Worm (Caenorhabditis elegans) whole organism, young adult: ENCODE measurements around the gene col-38.

ENCODE experiments used
- B0019.2 ChIP-seq: fragments of 200-800 bp; sonication (Bioruptor generic); conservative IDR thresholded peaks from 2 replicates; pipeline ENCODE4 v1.3.6; 2022; ENCODE audit warnings: missing genetic modification reagents, missing genetic modification characterization, missing compliant biosample characterization
- B0035.1 ChIP-seq: sonication (generic microtip); optimal IDR thresholded peaks from 2 replicates; lab custom pipeline; 2016; ENCODE audit warnings: missing genetic modification characterization, mild to moderate bottlenecking, missing compliant biosample characterization, missing genotype, missing genetic modification reagents
- B0261.1 ChIP-seq: sonication (generic microtip); optimal IDR thresholded peaks from 2 replicates; lab custom pipeline; 2016; ENCODE audit warnings: mild to moderate bottlenecking, missing genetic modification characterization, moderate library complexity, missing compliant biosample characterization
- C06A6.2 ChIP-seq: fragments of 200-800 bp; sonication (Bioruptor generic); conservative IDR thresholded peaks from 2 replicates; pipeline ENCODE4 v1.3.6; 2022; ENCODE audit warnings: missing genetic modification characterization, missing compliant biosample characterization
- D2030.7 ChIP-seq: fragments of 200-800 bp; sonication (Bioruptor generic); IDR thresholded peaks from 2 replicates; pipeline ENCODE4 v1.3.6; 2022; ENCODE audit warnings: missing genetic modification reagents, missing genetic modification characterization, missing compliant biosample characterization
- F22D6.2 ChIP-seq: sonication (generic microtip); optimal IDR thresholded peaks from 2 replicates; lab custom pipeline; 2016; ENCODE audit warnings: mild to moderate bottlenecking, missing genetic modification characterization, missing compliant biosample characterization
- F33H1.4 ChIP-seq: fragments of 200-800 bp; sonication (Bioruptor generic); IDR thresholded peaks from 2 replicates; pipeline ENCODE4 v1.3.6; 2022; ENCODE audit warnings: missing genetic modification reagents, missing genetic modification characterization, missing compliant biosample characterization
- F52B5.7 ChIP-seq: sonication (generic microtip); optimal IDR thresholded peaks from 2 replicates; lab custom pipeline; 2016; ENCODE audit warnings: mild to moderate bottlenecking, missing genetic modification characterization, missing compliant biosample characterization
- F57A8.1 ChIP-seq: fragments of 200-800 bp; sonication (Bioruptor generic); optimal IDR thresholded peaks from 2 replicates; lab custom pipeline; 2018; ENCODE audit warnings: mild to moderate bottlenecking, missing genetic modification characterization, moderate library complexity, missing compliant biosample characterization
- F57C9.4 ChIP-seq: sonication (generic microtip); optimal IDR thresholded peaks from 2 replicates; lab custom pipeline; 2017; ENCODE audit warnings: mild to moderate bottlenecking, missing genetic modification characterization, missing compliant biosample characterization
- K11D2.4 ChIP-seq: fragments of 200-800 bp; sonication (Bioruptor generic); IDR thresholded peaks from 2 replicates; pipeline ENCODE4 v1.3.6; 2022; ENCODE audit warnings: missing genetic modification reagents, missing genetic modification characterization, missing compliant biosample characterization
- K12H6.12 ChIP-seq: fragments of 200-800 bp; sonication (Bioruptor generic); optimal IDR thresholded peaks from 2 replicates; lab custom pipeline; 2018; ENCODE audit warnings: mild to moderate bottlenecking, missing genetic modification characterization, missing compliant biosample characterization
- Y56A3A.18 ChIP-seq: fragments of 200-800 bp; sonication (Bioruptor generic); IDR thresholded peaks from 2 replicates; pipeline ENCODE4 v1.3.6; 2022; ENCODE audit warnings: missing genetic modification reagents, missing genetic modification characterization, missing compliant biosample characterization
- ZK185.1 ChIP-seq: sonication (generic microtip); optimal IDR thresholded peaks from 2 replicates; lab custom pipeline; 2016; ENCODE audit warnings: mild to moderate bottlenecking, missing genetic modification characterization, missing compliant biosample characterization; ENCODE audit not compliant: poor library complexity, severe bottlenecking
- ama-1 ChIP-seq, 3 experiments: fragments of 150-350 bp in 1 of 3; sonication (generic microtip) in 2 of 3; optimal IDR thresholded peaks; 2 replicates each; lab custom pipeline; 2014 to 2018; ENCODE audit warnings: missing biosample characterization in 2 of 3, missing genetic modification characterization in 2 of 3, missing genetic modification reagents in 2 of 3
- aptf-3 ChIP-seq: fragments of 200-800 bp; sonication (Bioruptor generic); IDR thresholded peaks from 2 replicates; pipeline ENCODE4 v1.3.6; 2022; ENCODE audit warnings: missing genetic modification characterization, missing compliant biosample characterization
- athp-1 ChIP-seq: sonication (generic microtip); optimal IDR thresholded peaks from 2 replicates; lab custom pipeline; 2017; ENCODE audit warnings: mild to moderate bottlenecking, missing genetic modification characterization, missing compliant biosample characterization
- ceh-27 ChIP-seq: fragments of 200-800 bp; sonication (Bioruptor generic); optimal IDR thresholded peaks from 2 replicates; lab custom pipeline; 2018; ENCODE audit warnings: mild to moderate bottlenecking, missing genetic modification characterization, moderate library complexity, missing compliant biosample characterization
- ceh-40 ChIP-seq: fragments of 200-800 bp; sonication (Bioruptor generic); IDR thresholded peaks from 2 replicates; pipeline ENCODE4 v1.3.6; 2022; ENCODE audit warnings: missing genetic modification characterization, missing compliant biosample characterization
- ceh-58 ChIP-seq: fragments of 200-800 bp; sonication (Bioruptor generic); IDR thresholded peaks from 2 replicates; pipeline ENCODE4 v1.3.6; 2022; ENCODE audit warnings: missing genetic modification characterization, missing compliant biosample characterization
- chd-7 ChIP-seq: sonication (generic microtip); optimal IDR thresholded peaks from 2 replicates; lab custom pipeline; 2016; ENCODE audit warnings: mild to moderate bottlenecking, missing genetic modification characterization, moderate library complexity, missing compliant biosample characterization
- dox-1 ChIP-seq: fragments of 200-800 bp; sonication (Bioruptor generic); IDR thresholded peaks from 2 replicates; pipeline ENCODE4 v1.3.6; 2022; ENCODE audit warnings: missing genetic modification reagents, missing genetic modification characterization, missing compliant biosample characterization
- dpff-1 ChIP-seq: sonication (generic microtip); optimal IDR thresholded peaks from 2 replicates; lab custom pipeline; 2017; ENCODE audit warnings: mild to moderate bottlenecking, missing genetic modification characterization, missing compliant biosample characterization
- egl-18 ChIP-seq: fragments of 200-800 bp; sonication (Bioruptor generic); IDR thresholded peaks from 2 replicates; pipeline ENCODE4 v1.3.6; 2022; ENCODE audit warnings: missing genetic modification reagents, missing genetic modification characterization, missing compliant biosample characterization
- gei-17 ChIP-seq: fragments of 200-800 bp; sonication (Bioruptor generic); optimal IDR thresholded peaks from 2 replicates; lab custom pipeline; 2018; ENCODE audit warnings: mild to moderate bottlenecking, missing genetic modification characterization, missing compliant biosample characterization
- hlh-12 ChIP-seq: sonication (generic microtip); optimal IDR thresholded peaks from 2 replicates; lab custom pipeline; 2016; ENCODE audit warnings: missing genetic modification characterization, missing compliant biosample characterization
- hrde-1 ChIP-seq: sonication (generic microtip); optimal IDR thresholded peaks from 2 replicates; lab custom pipeline; 2016; ENCODE audit warnings: missing genetic modification characterization, mild to moderate bottlenecking, missing compliant biosample characterization, moderate library complexity, missing genotype, missing genetic modification reagents, borderline replicate concordance
- lin-26 ChIP-seq: fragments of 200-800 bp; sonication (Bioruptor generic); IDR thresholded peaks from 2 replicates; pipeline ENCODE4 v1.3.6; 2022; ENCODE audit warnings: missing genetic modification reagents, missing genetic modification characterization, missing compliant biosample characterization
- lin-35 ChIP-seq, 3 experiments: fragments of 150-350 bp in 2 of 3; sonication (generic microtip) in 1 of 3; optimal IDR thresholded peaks; 2 replicates each; lab custom pipeline; 2014 to 2018; ENCODE audit warnings: missing biosample characterization in 3 of 3, missing genetic modification characterization in 3 of 3, missing genetic modification reagents in 3 of 3
- lir-1 ChIP-seq: fragments of 200-800 bp; sonication (Bioruptor generic); conservative IDR thresholded peaks from 2 replicates; pipeline ENCODE4 v1.3.6; 2022; ENCODE audit warnings: missing genetic modification reagents, missing genetic modification characterization, missing compliant biosample characterization
- lsl-1 ChIP-seq: fragments of 200-800 bp; sonication (Bioruptor generic); optimal IDR thresholded peaks from 2 replicates; lab custom pipeline; 2018; ENCODE audit warnings: mild to moderate bottlenecking, missing genetic modification characterization, moderate library complexity, missing compliant biosample characterization
- madf-10 ChIP-seq: sonication (generic microtip); optimal IDR thresholded peaks from 2 replicates; lab custom pipeline; 2016; ENCODE audit warnings: mild to moderate bottlenecking, missing genetic modification characterization, missing compliant biosample characterization
- mel-28 ChIP-seq: sonication (generic microtip); optimal IDR thresholded peaks from 2 replicates; lab custom pipeline; 2016; ENCODE audit warnings: borderline replicate concordance, mild to moderate bottlenecking, missing genetic modification characterization, missing compliant biosample characterization
- nhr-120 ChIP-seq: fragments of 200-800 bp; sonication (Bioruptor generic); IDR thresholded peaks from 2 replicates; pipeline ENCODE4 v1.3.6; 2022; ENCODE audit warnings: missing genetic modification characterization, missing compliant biosample characterization
- nhr-179 ChIP-seq: sonication (generic microtip); optimal IDR thresholded peaks from 2 replicates; lab custom pipeline; 2016; ENCODE audit warnings: mild to moderate bottlenecking, missing genetic modification characterization, missing compliant biosample characterization
- nhr-27 ChIP-seq: fragments of 200-800 bp; sonication (Bioruptor generic); optimal IDR thresholded peaks from 2 replicates; lab custom pipeline; 2018; ENCODE audit warnings: mild to moderate bottlenecking, missing genetic modification characterization, moderate library complexity, missing compliant biosample characterization
- pbrm-1 ChIP-seq: fragments of 200-800 bp; sonication (Bioruptor generic); IDR thresholded peaks from 2 replicates; pipeline ENCODE4 v1.3.6; 2022; ENCODE audit warnings: missing genetic modification reagents, missing genetic modification characterization, missing compliant biosample characterization
- pha-4 ChIP-seq: fragments of 150-350 bp; sonication (generic microtip); optimal IDR thresholded peaks from 2 replicates; lab custom pipeline; 2014; ENCODE audit warnings: missing biosample characterization, missing genetic modification reagents, missing genetic modification characterization
- rpc-1 ChIP-seq, 2 experiments: fragments of 150-350 bp in 1 of 2; sonication (generic microtip) in 1 of 2; optimal IDR thresholded peaks; 2 replicates each; lab custom pipeline; 2014 to 2018; ENCODE audit warnings: missing biosample characterization in 1 of 2, missing genetic modification characterization in 1 of 2, missing genetic modification reagents in 1 of 2, missing genotype in 1 of 2
- sea-2 ChIP-seq: fragments of 200-800 bp; sonication (Bioruptor generic); IDR thresholded peaks from 2 replicates; pipeline ENCODE4 v1.3.6; 2022; ENCODE audit warnings: missing genetic modification characterization, missing compliant biosample characterization
- snpc-4 ChIP-seq, 5 experiments: fragments of 150-350 bp in 1 of 5; sonication (generic microtip) in 4 of 5; optimal IDR thresholded peaks; 2 replicates each; lab custom pipeline; 2014 to 2018; ENCODE audit warnings: missing genetic modification characterization in 5 of 5, missing biosample characterization in 3 of 5, antibody characterized with exemption in 2 of 5, mild to moderate bottlenecking in 2 of 5, missing compliant biosample characterization in 2 of 5, missing genotype in 2 of 5, moderate library complexity in 2 of 5, missing genetic modification reagents in 1 of 5
- ztf-18 ChIP-seq: sonication (generic microtip); optimal IDR thresholded peaks from 2 replicates; lab custom pipeline; 2016; ENCODE audit warnings: missing genotype, mild to moderate bottlenecking, missing genetic modification characterization, missing compliant biosample characterization
- ztf-22 ChIP-seq: fragments of 200-800 bp; sonication (Bioruptor generic); optimal IDR thresholded peaks from 2 replicates; lab custom pipeline; 2018; ENCODE audit warnings: mild to moderate bottlenecking, missing genetic modification characterization, moderate library complexity, missing compliant biosample characterization
- ztf-25 ChIP-seq: fragments of 200-800 bp; sonication (Bioruptor generic); IDR thresholded peaks from 2 replicates; pipeline ENCODE4 v1.3.6; 2022; ENCODE audit warnings: missing genetic modification reagents, missing genetic modification characterization, missing compliant biosample characterization
- ztf-6 ChIP-seq: fragments of 200-800 bp; sonication (Bioruptor generic); IDR thresholded peaks from 2 replicates; pipeline ENCODE4 v1.3.6; 2022; ENCODE audit warnings: missing genetic modification reagents, missing genetic modification characterization, missing compliant biosample characterization

The col-38 gene

ce11 chrII:8603567-8604359 is 34.9 kb upstream of the col-38 start, which contains the start of gene suf-1 (continued):
- TF ChIP-seq pbrm-1 (GFP tag; lab: Robert Waterston, UW) (peak; percentile 45; the same call in 1 of the 2 replicates), ztf-18 (tag; lab: Kevin White, UChicago) (no peak), athp-1 (tag; lab: Kevin White, UChicago) (peak; percentile 40), F22D6.2 (tag; lab: Kevin White, UChicago) (no peak), dox-1 (peak; percentile 12; the same call in 1 of the 2 replicates), pha-4 (tag; lab: Kevin White, UChicago) (no peak), D2030.7 (GFP tag; lab: Robert Waterston, UW) (peak; percentile 35; the same call in 1 of the 2 replicates), ceh-58 (no peak), ZK185.1 (peak; percentile 55), nhr-27 (tag; lab: Kevin White, UChicago) (no peak), B0035.1 (tag; lab: Kevin White, UChicago) (no peak), hlh-12 (no peak), nhr-179 (no peak), F57A8.1 (GFP tag; lab: Kevin White, UChicago) (no peak), K12H6.12 (tag; lab: Kevin White, UChicago) (no peak), nhr-120 (GFP tag; lab: Robert Waterston, UW) (no peak), sea-2 (GFP tag; lab: Robert Waterston, UW) (no peak), B0019.2 (no peak; the same call in 1 of the 2 replicates), dpff-1 (tag; lab: Kevin White, UChicago) (no peak), ztf-6 (no peak), snpc-4 (GFP tag; optimal IDR thresholded peaks at IDR 0.05; lab: Kevin White, UChicago) (peak; percentile 49), snpc-4 (tag; optimal IDR thresholded peaks at IDR 0.05; lab: Kevin White, UChicago) (peak in 3 of 4 experiments; percentile 29 to 81 (median 42)), K11D2.4 (GFP tag; lab: Robert Waterston, UW) (0 out of 2 replicates have a peak, but pooled peaks have one; percentile 10), ztf-22 (GFP tag; lab: Kevin White, UChicago) (no peak), B0261.1 (tag; lab: Kevin White, UChicago) (no peak), F52B5.7 (tag; lab: Kevin White, UChicago) (peak; percentile 22), lin-26 (peak; percentile 73; the same call in 1 of the 2 replicates), ceh-27 (GFP tag; lab: Kevin White, UChicago) (no peak), F57C9.4 (no peak), C06A6.2 (GFP tag; lab: Robert Waterston, UW) (no peak), Y56A3A.18 (GFP tag; lab: Robert Waterston, UW) (peak; percentile 75; the same call in 1 of the 2 replicates), madf-10 (no peak), ztf-25 (no peak), rpc-1 (optimal IDR thresholded peaks at IDR 0.05; lab: Kevin White, UChicago) (no peak), rpc-1 (tag; optimal IDR thresholded peaks at IDR 0.05; lab: Kevin White, UChicago) (peak; percentile 3), mel-28 (tag; lab: Kevin White, UChicago) (no peak), hrde-1 (tag; lab: Kevin White, UChicago) (peak; percentile 92), lin-35 (GFP tag; optimal IDR thresholded peaks at IDR 0.05; lab: Kevin White, UChicago) (no peak), lsl-1 (GFP tag; lab: Kevin White, UChicago) (peak; percentile 58), F33H1.4 (peak; percentile 65), aptf-3 (GFP tag; lab: Robert Waterston, UW) (peak; percentile 13; the same call in 1 of the 2 replicates), gei-17 (GFP tag; lab: Kevin White, UChicago) (no peak), ceh-40 (no peak), chd-7 (tag; lab: Kevin White, UChicago) (no peak), lir-1 (GFP tag; lab: Robert Waterston, UW) (no peak), egl-18 (GFP tag; lab: Robert Waterston, UW) (no peak), ama-1 (optimal IDR thresholded peaks at IDR 0.05; lab: Kevin White, UChicago) (no peak), ama-1 (GFP tag; optimal IDR thresholded peaks at IDR 0.05; lab: Kevin White, UChicago) (peak in 1 of 2 experiments; percentile 51)
